Worm (Caenorhabditis elegans) whole organism, late embryonic: Measurements from ENCODE around the gene Y14H12B.2.

Experiments used
- T23F11.4 ChIP-seq: fragments of 200-800 bp; sonication (Bioruptor generic); optimal IDR thresholded peaks from 2 replicates; lab custom pipeline; 2018; ENCODE audit warnings: mild to moderate bottlenecking, missing genetic modification characterization, missing compliant biosample characterization
- ama-1 ChIP-seq: fragments of 150-350 bp; optimal IDR thresholded peaks from 2 replicates; lab custom pipeline; 2014
- ceh-19 ChIP-seq: fragments of 200-800 bp; sonication (Bioruptor generic); optimal IDR thresholded peaks from 2 replicates; lab custom pipeline; 2018; ENCODE audit warnings: mild to moderate bottlenecking, missing genetic modification characterization, missing compliant biosample characterization
- ceh-48 ChIP-seq: sonication (generic microtip); optimal IDR thresholded peaks from 2 replicates; lab custom pipeline; 2016; ENCODE audit warnings: missing genetic modification characterization, inconsistent platforms, missing compliant biosample characterization
- hlh-15 ChIP-seq: sonication (generic microtip); optimal IDR thresholded peaks from 2 replicates; lab custom pipeline; 2016; ENCODE audit warnings: missing genetic modification characterization, missing compliant biosample characterization
- pat-9 ChIP-seq: fragments of 200-800 bp; sonication (Bioruptor generic); optimal IDR thresholded peaks from 2 replicates; lab custom pipeline; 2018; ENCODE audit warnings: mild to moderate bottlenecking, missing genetic modification characterization, moderate library complexity, missing compliant biosample characterization
- unc-3 ChIP-seq, 2 experiments: fragments of 200-800 bp in 1 of 2; sonication (Bioruptor generic) in 1 of 2; sonication (generic microtip) in 1 of 2; conservative IDR thresholded peaks in 1 of 2; optimal IDR thresholded peaks in 1 of 2; 2 replicates each; pipeline versions ENCODE4 v1.3.6 to Lab custom; 2016 to 2022; ENCODE audit warnings: missing compliant biosample characterization in 2 of 2, missing genetic modification characterization in 2 of 2, missing genetic modification reagents in 1 of 2

ce11 chrII:3960276-3960675 is 26.7 kb upstream of the Y14H12B.2 start:
- TF ChIP-seq ceh-19 (no peak), ceh-48 (tag; lab: Kevin White, UChicago) (no peak), pat-9 (tag; lab: Kevin White, UChicago) (no peak), unc-3 (GFP tag; conservative IDR thresholded peaks at IDR 0.05; lab: Robert Waterston, UW) (no peak), unc-3 (tag; optimal IDR thresholded peaks at IDR 0.05; lab: Kevin White, UChicago) (no peak), hlh-15 (tag; lab: Kevin White, UChicago) (no peak), ama-1 (lab: Kevin White, UChicago) (no peak), T23F11.4 (GFP tag; lab: Kevin White, UChicago) (no peak)
